Worm (Caenorhabditis elegans) whole organism, mixed stage, embryonic: ENCODE data around the gene unc-61.

ENCODE experiments used
- M03D4.4 ChIP-seq: sonication (generic microtip); optimal IDR thresholded peaks from 2 replicates; lab custom pipeline; 2017; ENCODE audit warnings: mild to moderate bottlenecking, missing genetic modification characterization, missing compliant biosample characterization
- bed-3 ChIP-seq: fragments of 200-800 bp; sonication (Bioruptor generic); optimal IDR thresholded peaks from 3 replicates; lab custom pipeline; 2018; ENCODE audit warnings: mild to moderate bottlenecking, missing genetic modification characterization, moderate library complexity, missing compliant biosample characterization
- blmp-1 ChIP-seq: fragments of 150-350 bp; optimal IDR thresholded peaks from 2 replicates; lab custom pipeline; 2014; ENCODE audit warnings: missing biosample characterization, missing genetic modification characterization
- ceh-39 ChIP-seq: fragments of 150-350 bp; optimal IDR thresholded peaks from 2 replicates; lab custom pipeline; 2014; ENCODE audit warnings: missing biosample characterization, missing genetic modification characterization
- ceh-43 ChIP-seq: fragments of 200-800 bp; sonication (Bioruptor generic); optimal IDR thresholded peaks from 2 replicates; lab custom pipeline; 2018; ENCODE audit warnings: mild to moderate bottlenecking, missing genetic modification characterization, moderate library complexity, missing compliant biosample characterization
- ceh-83 ChIP-seq: fragments of 200-800 bp; sonication (Bioruptor generic); optimal IDR thresholded peaks from 2 replicates; lab custom pipeline; 2018; ENCODE audit warnings: mild to moderate bottlenecking, missing genetic modification characterization, missing compliant biosample characterization
- ces-1 ChIP-seq: fragments of 150-350 bp; optimal IDR thresholded peaks from 2 replicates; lab custom pipeline; 2014; ENCODE audit warnings: missing biosample characterization, missing genetic modification reagents, missing genetic modification characterization
- cnd-1 ChIP-seq: fragments of 200-800 bp; sonication (Bioruptor generic); optimal IDR thresholded peaks from 2 replicates; lab custom pipeline; 2018; ENCODE audit warnings: mild to moderate bottlenecking, missing genetic modification characterization, missing compliant biosample characterization
- drap-1 ChIP-seq: fragments of 200-800 bp; sonication (Bioruptor generic); optimal IDR thresholded peaks from 3 replicates; lab custom pipeline; 2018; ENCODE audit warnings: mild to moderate bottlenecking, missing genetic modification characterization, missing compliant biosample characterization
- elt-1 ChIP-seq: sonication (generic microtip); optimal IDR thresholded peaks from 2 replicates; lab custom pipeline; 2017; ENCODE audit warnings: missing genetic modification characterization, mild to moderate bottlenecking, missing compliant biosample characterization, antibody characterized with exemption, moderate library complexity, borderline replicate concordance; ENCODE audit not compliant: insufficient read depth
- elt-3 ChIP-seq: fragments of 150-350 bp; optimal IDR thresholded peaks from 2 replicates; lab custom pipeline; 2014; ENCODE audit warnings: missing biosample characterization, missing genetic modification characterization
- flh-1 ChIP-seq: fragments of 200-800 bp; sonication (Bioruptor generic); optimal IDR thresholded peaks from 2 replicates; lab custom pipeline; 2018; ENCODE audit warnings: mild to moderate bottlenecking, missing genetic modification characterization, moderate library complexity, missing compliant biosample characterization
- ham-2 ChIP-seq: fragments of 200-800 bp; sonication (Bioruptor generic); optimal IDR thresholded peaks from 2 replicates; lab custom pipeline; 2018; ENCODE audit warnings: mild to moderate bottlenecking, missing genetic modification characterization, missing compliant biosample characterization
- hlh-1 ChIP-seq: fragments of 150-350 bp; optimal IDR thresholded peaks from 2 replicates; lab custom pipeline; 2014; ENCODE audit warnings: missing biosample characterization, missing genetic modification reagents, missing genetic modification characterization
- lin-13 ChIP-seq: fragments of 150-350 bp; optimal IDR thresholded peaks from 2 replicates; lab custom pipeline; 2014; ENCODE audit warnings: missing biosample characterization, missing genetic modification characterization
- lin-32 ChIP-seq: fragments of 200-800 bp; sonication (Bioruptor generic); optimal IDR thresholded peaks from 2 replicates; lab custom pipeline; 2018; ENCODE audit warnings: mild to moderate bottlenecking, missing genetic modification characterization, missing compliant biosample characterization
- lsy-2 ChIP-seq: fragments of 150-350 bp; optimal IDR thresholded peaks from 2 replicates; lab custom pipeline; 2014; ENCODE audit warnings: missing biosample characterization, missing genetic modification characterization
- mab-5 ChIP-seq: fragments of 150-350 bp; optimal IDR thresholded peaks from 2 replicates; lab custom pipeline; 2014; ENCODE audit warnings: missing biosample characterization, missing genetic modification characterization
- mep-1 ChIP-seq: fragments of 150-350 bp; optimal IDR thresholded peaks from 2 replicates; lab custom pipeline; 2017; ENCODE audit warnings: missing biosample characterization, missing genetic modification reagents, missing genetic modification characterization, inconsistent platforms
- mls-2 ChIP-seq: sonication (generic microtip); optimal IDR thresholded peaks from 2 replicates; lab custom pipeline; 2016; ENCODE audit warnings: mild to moderate bottlenecking, missing genetic modification characterization, moderate library complexity, missing compliant biosample characterization
- nhr-12 ChIP-seq: fragments of 150-350 bp; optimal IDR thresholded peaks from 2 replicates; lab custom pipeline; 2014; ENCODE audit warnings: missing biosample characterization, missing genetic modification characterization
- nhr-2 ChIP-seq: fragments of 150-350 bp; optimal IDR thresholded peaks from 2 replicates; lab custom pipeline; 2014; ENCODE audit warnings: missing biosample characterization, missing genetic modification characterization
- nhr-237 ChIP-seq: fragments of 150-350 bp; optimal IDR thresholded peaks from 2 replicates; lab custom pipeline; 2014; ENCODE audit warnings: missing biosample characterization, missing genetic modification characterization
- nhr-28 ChIP-seq: fragments of 150-350 bp; optimal IDR thresholded peaks from 2 replicates; lab custom pipeline; 2014; ENCODE audit warnings: missing biosample characterization, missing genetic modification characterization
- nhr-76 ChIP-seq: sonication (generic microtip); optimal IDR thresholded peaks from 2 replicates; lab custom pipeline; 2017; ENCODE audit warnings: missing biosample characterization, missing genetic modification characterization
- pha-4 ChIP-seq: fragments of 150-350 bp; optimal IDR thresholded peaks from 2 replicates; lab custom pipeline; 2018; ENCODE audit warnings: missing biosample characterization, missing genetic modification reagents, missing genetic modification characterization
- sem-2 ChIP-seq: fragments of 200-800 bp; sonication (Bioruptor generic); optimal IDR thresholded peaks from 2 replicates; lab custom pipeline; 2018; ENCODE audit warnings: mild to moderate bottlenecking, missing genetic modification characterization, missing compliant biosample characterization
- snpc-4 ChIP-seq: fragments of 150-350 bp; optimal IDR thresholded peaks from 2 replicates; lab custom pipeline; 2014; ENCODE audit warnings: missing biosample characterization, missing genetic modification characterization
- sptf-1 ChIP-seq: sonication (generic microtip); optimal IDR thresholded peaks from 2 replicates; lab custom pipeline; 2017; ENCODE audit warnings: mild to moderate bottlenecking, missing genetic modification characterization, moderate library complexity, missing compliant biosample characterization
- tbx-8 ChIP-seq: fragments of 200-800 bp; sonication (Bioruptor generic); optimal IDR thresholded peaks from 2 replicates; lab custom pipeline; 2018; ENCODE audit warnings: mild to moderate bottlenecking, missing genetic modification characterization, moderate library complexity, missing compliant biosample characterization
- unc-120 ChIP-seq: sonication (generic microtip); optimal IDR thresholded peaks from 2 replicates; lab custom pipeline; 2017; ENCODE audit warnings: missing genetic modification characterization, missing compliant biosample characterization; ENCODE audit not compliant: poor library complexity, severe bottlenecking
- unc-39 ChIP-seq: fragments of 150-350 bp; optimal IDR thresholded peaks from 2 replicates; lab custom pipeline; 2014; ENCODE audit warnings: missing biosample characterization, missing genetic modification characterization
- unc-62 ChIP-seq: fragments of 150-350 bp; optimal IDR thresholded peaks from 2 replicates; lab custom pipeline; 2014; ENCODE audit warnings: missing biosample characterization, missing genetic modification reagents, missing genetic modification characterization
- zip-8 ChIP-seq: fragments of 150-350 bp; optimal IDR thresholded peaks from 2 replicates; lab custom pipeline; 2014; ENCODE audit warnings: missing biosample characterization, missing genetic modification characterization
- ztf-11 ChIP-seq: fragments of 150-350 bp; optimal IDR thresholded peaks from 2 replicates; lab custom pipeline; 2014; ENCODE audit warnings: missing biosample characterization, missing genetic modification characterization

Gene unc-61

DNA sequence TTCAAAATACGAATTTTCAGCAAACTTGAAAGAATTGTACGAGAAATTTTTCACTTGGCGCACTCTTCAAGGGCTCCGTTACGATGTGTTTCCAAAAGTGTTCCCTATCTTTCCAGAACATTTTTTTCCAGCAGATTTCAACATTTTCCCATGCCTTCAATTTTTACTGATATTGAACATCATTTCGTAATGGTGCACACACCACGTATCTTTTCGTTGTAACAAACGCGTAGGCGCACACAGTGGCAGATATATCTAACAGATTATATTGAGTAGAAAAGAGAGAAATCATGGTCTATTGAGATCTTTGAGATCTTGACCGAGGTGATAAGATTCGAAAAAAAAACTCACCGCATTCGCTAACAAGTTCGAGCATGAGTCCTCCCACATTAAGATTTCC lies 38.3 kb downstream of the unc-61 start:
- peak; percentile 32 for TF ChIP-seq unc-62 (GFP tag; lab: Kevin White, UChicago)
- TF ChIP-seq mab-5 (tag; lab: Kevin White, UChicago): no peak
- TF ChIP-seq unc-120: peak; percentile 35
- peak; percentile 50 for TF ChIP-seq hlh-1 (tag; lab: Kevin White, UChicago)
- TF ChIP-seq, all 35 proteins: peak for 3

DNA sequence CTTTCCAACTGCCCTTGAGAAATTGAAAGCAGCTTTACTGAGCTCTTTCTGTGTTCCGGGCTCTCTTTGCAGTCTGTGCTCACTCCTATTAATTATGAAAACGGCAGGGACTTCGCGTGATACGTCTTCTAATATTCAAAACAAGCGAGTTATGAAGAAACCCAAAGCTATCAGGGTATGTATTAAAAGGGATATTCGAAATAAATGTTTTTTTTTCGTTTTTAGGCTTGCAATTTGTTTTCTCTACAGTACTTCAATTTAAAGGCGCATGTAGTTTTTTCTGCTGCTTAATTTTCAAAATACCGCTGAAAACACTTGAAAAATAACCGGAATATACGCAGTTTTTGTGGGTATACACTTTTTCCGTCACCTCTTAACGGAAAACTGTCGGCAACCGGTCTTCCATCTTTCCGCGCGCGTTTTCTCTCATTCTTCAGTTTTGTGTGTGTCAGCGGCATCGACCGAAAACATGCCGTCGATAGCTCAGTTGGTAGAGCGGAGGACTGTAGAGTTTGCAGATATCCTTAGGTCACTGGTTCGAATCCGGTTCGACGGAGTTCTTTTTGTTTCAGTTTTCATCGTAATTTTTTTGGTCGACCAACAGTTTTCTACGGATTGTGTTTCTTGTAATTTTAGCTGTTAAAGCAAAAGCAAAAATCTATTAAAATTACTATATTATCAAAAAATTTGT lies 44.8 kb downstream of the unc-61 start, which contains the start of gene gasr-8:
TSS of gene gasr-8 (plus strand) at position 51 of the 691 bp plus-strand sequence.
- TF ChIP-seq nhr-28 (tag; lab: Kevin White, UChicago): no peak
- no peak for TF ChIP-seq unc-39 (tag; lab: Kevin White, UChicago)
- TF ChIP-seq nhr-2 (tag; lab: Kevin White, UChicago): no peak
- TF ChIP-seq unc-120: no peak
- no peak for TF ChIP-seq lin-13 (tag; lab: Kevin White, UChicago)
- TF ChIP-seq hlh-1 (tag; lab: Kevin White, UChicago): no peak
- TF ChIP-seq ceh-39: no peak
- TF ChIP-seq mab-5 (tag; lab: Kevin White, UChicago): no peak
- TF ChIP-seq tbx-8 (GFP tag; lab: Kevin White, UChicago): peak; percentile 54
- peak; percentile 8 for TF ChIP-seq elt-1 (tag; lab: Kevin White, UChicago)
- TF ChIP-seq unc-62 (GFP tag; lab: Kevin White, UChicago): no peak
- no peak for TF ChIP-seq elt-3 (tag; lab: Kevin White, UChicago)
- peak; percentile 7 for TF ChIP-seq lsy-2 (tag; lab: Kevin White, UChicago)
- no peak for TF ChIP-seq mls-2 (tag; lab: Kevin White, UChicago)
- peak; percentile 51 for TF ChIP-seq sem-2
- no peak for TF ChIP-seq ces-1 (GFP tag; lab: Kevin White, UChicago)
- no peak for TF ChIP-seq ceh-43 (GFP tag; lab: Kevin White, UChicago)
- TF ChIP-seq snpc-4 (tag; lab: Kevin White, UChicago): no peak
- no peak for TF ChIP-seq ztf-11 (tag; lab: Kevin White, UChicago)
- peak; percentile 85 for TF ChIP-seq ceh-83
- peak; percentile 54 for TF ChIP-seq M03D4.4 (tag; lab: Kevin White, UChicago)
- TF ChIP-seq drap-1: peak; percentile 88
- TF ChIP-seq cnd-1 (tag; lab: Kevin White, UChicago): peak; percentile 75
- peak; percentile 6 for TF ChIP-seq sptf-1 (tag; lab: Kevin White, UChicago)
- no peak for TF ChIP-seq zip-8
- TF ChIP-seq blmp-1 (tag; lab: Kevin White, UChicago): no peak
- TF ChIP-seq nhr-12 (tag; lab: Kevin White, UChicago): no peak
- no peak for TF ChIP-seq lin-32 (GFP tag; lab: Kevin White, UChicago)
- no peak for TF ChIP-seq nhr-237
- no peak for TF ChIP-seq nhr-76 (tag; lab: Kevin White, UChicago)
- TF ChIP-seq ham-2 (GFP tag; lab: Kevin White, UChicago): no peak
- no peak for TF ChIP-seq pha-4 (tag; lab: Kevin White, UChicago)
- peak; percentile 44 for TF ChIP-seq bed-3
- peak; percentile 6 for TF ChIP-seq mep-1 (tag; lab: Kevin White, UChicago)
- no peak for TF ChIP-seq flh-1 (GFP tag; lab: Kevin White, UChicago)

DNA sequence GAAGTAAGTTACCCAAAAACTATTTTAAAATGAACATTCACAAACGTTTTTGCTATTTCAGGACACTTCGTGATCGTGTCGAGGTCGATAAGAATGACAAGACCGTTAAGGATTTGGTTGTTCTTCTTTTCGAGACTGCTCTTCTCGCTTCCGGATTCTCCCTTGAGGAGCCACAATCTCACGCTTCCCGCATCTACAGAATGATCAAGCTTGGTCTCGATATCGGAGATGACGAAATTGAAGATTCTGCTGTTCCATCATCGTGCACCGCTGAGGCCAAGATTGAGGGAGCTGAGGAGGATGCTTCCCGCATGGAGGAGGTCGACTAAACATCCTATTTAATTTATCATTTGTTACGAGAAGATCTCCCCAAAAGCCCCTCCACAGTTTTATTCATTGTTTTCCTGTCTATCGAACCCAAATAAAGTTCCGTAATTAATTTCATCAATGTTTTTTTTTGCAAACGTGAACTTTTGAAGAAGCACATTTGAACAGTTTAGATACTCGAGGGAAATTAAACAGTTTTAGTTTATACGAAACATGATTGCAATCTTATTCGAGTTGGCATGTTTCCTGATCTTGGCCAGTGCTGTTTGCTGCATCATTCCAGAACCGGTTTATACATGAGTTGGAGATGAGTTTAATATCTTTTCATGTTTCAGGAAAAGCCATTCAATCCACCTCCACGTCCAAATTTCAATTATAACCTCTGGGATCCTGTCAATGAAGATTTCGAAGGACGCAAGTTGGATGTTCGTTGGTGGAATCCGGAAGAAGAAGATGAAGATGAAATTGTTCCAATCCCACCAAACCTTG lies 45.7 kb downstream of the unc-61 start, which contains the start of gene C47E8.11:
TSS of gene C47E8.11 (plus strand) at position 520 of the 816 bp plus-strand sequence.
- no peak for TF ChIP-seq mls-2 (tag; lab: Kevin White, UChicago)
- no peak for TF ChIP-seq snpc-4 (tag; lab: Kevin White, UChicago)
- TF ChIP-seq ceh-39: no peak
- no peak for TF ChIP-seq elt-3 (tag; lab: Kevin White, UChicago)
- TF ChIP-seq zip-8: no peak
- no peak for TF ChIP-seq cnd-1 (tag; lab: Kevin White, UChicago)
